Fruit fly (Drosophila melanogaster): ENCODE results near the gene pr.

pr gene

dm6 chr2L:20061018-20061657 lies 14.1 kb downstream of the pr start, which contains the start of the genes barr and lok:
barr (minus strand) TSS chr2L:20061370.
lok (plus strand) TSS chr2L:20061422.
- TF ChIP-seq CG17801 (GFP tag; optimal IDR thresholded peaks at IDR 0.05; ENCODE audit: partially characterized antibody), result peak; percentile 7

- TF ChIP-seq CG17801 (GFP tag; optimal IDR thresholded peaks at IDR 0.05; ENCODE audit: partially characterized antibody), result no peak
These were observed 17.9 kb downstream of the pr start for dm6 chr2L:20057391-20057790.

DNA sequence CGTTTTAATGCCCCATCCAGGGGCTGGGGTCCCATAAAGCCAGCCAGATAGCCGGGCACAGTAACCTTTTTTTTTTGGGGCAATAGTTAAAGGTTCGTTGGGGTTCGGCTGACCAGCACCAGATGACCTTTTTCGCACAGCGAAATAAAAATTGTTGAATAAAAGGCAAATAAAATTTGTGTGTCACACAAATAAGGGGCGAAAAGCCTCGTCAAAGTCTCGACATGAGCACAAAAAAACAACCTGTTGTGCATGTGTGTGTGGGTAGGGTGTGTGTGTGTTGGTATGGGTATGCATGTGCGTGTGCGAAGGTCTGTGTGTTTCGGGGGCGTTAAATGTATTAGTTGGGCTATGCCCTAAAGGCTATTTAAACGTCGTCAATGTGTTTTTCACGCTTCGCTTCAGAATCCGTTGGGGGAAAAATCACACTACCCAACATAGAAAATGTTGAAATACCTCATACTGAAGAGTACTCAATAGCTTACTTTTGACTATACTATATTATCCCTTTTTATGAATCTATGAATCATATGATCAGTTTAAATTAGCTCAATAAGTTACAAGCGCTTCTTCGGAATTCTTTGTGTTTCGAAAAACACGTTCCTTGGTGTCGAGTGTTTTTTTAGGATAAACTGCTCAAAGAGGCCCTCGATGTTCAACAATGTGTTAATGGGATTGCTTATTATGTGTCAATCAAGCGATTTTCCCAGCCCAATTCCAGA lies 23.9 kb downstream of the pr start:
- no peak for TF ChIP-seq CG17801 (GFP tag; optimal IDR thresholded peaks at IDR 0.05; ENCODE audit: partially characterized antibody)

DNA sequence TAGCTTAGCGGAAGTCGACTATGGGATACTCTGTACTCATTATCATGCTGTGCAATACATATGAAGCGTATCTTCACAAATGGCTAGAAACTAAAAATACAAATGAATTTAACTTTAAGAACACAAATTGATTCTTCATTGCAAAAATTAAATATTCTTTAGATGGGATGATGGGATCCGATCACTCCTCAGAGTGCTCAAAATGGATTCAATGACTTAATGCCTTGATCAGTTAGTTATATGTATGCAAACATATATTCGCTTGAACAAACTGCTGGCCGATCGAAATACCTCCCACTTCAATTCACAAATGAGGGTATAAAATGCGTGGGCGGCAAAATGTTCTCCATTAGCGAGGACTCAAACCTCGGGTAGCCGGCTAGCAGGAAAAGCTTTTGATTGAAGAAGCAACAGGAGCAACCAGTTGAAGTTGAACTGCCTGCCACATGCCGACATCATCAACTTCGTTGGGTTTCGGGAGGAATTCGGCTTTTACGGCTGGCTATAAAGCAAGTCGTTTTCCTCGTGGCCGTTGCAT lies 47.8 kb downstream of the pr start, which contains the start of gene sNPF:
TSS of gene sNPF (plus strand) at position 534 of the 538 bp plus-strand sequence.
- TF ChIP-seq CG17801 (GFP tag; optimal IDR thresholded peaks at IDR 0.05; ENCODE audit: partially characterized antibody), result no peak

DNA sequence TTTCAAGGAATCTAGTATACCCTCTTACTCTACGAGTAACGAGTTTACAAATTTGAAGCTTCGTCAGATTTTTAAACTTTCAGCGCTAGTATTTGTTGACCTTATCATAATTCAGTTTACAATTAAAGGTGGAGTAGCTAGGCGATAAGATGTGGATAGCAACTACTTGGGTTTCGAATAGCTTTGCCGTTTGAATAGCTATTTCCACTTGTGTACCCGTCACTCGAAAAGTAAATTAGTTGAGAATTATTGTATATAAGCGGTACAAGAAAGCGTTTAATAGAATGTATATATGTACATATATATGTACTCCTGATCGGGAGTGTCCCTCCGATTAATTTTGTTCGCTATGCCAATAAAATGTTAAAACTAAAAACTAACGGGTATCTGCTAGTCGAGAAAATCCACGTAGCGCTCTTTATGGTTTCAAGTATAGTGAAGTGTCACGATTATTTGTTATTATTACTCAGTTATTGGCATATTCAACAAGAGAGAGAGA lies 48.9 kb downstream of the pr start:
- no peak for TF ChIP-seq CG17801 (GFP tag; optimal IDR thresholded peaks at IDR 0.05; ENCODE audit: partially characterized antibody)

- no peak for TF ChIP-seq CG17801 (GFP tag; optimal IDR thresholded peaks at IDR 0.05; ENCODE audit: partially characterized antibody)
These were observed 49.5 kb downstream of the pr start, which contains the start of gene AANATL3 for dm6 chr2L:20025711-20026110. AANATL3 (minus strand) TSS chr2L:20025811.

DNA sequence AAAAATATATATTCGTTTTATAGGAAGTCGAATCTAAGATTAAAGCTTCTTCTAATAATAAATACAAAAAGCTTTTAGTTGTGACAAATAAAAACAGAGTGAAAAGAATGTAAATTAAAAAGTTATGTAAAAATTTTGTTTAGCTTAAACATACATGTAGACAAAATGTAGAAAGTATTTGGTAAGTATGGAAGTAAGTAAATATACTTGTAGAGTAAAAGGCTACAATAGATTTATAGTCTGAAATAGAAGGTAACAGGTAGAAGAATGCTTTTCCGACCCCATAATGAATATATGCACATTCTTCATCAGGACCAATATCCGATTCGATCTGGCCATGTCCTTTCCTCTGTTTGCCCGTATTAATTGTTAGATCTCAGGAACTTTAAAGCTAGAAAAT lies 50.9 kb downstream of the pr start:
- TF ChIP-seq CG17801 (GFP tag; optimal IDR thresholded peaks at IDR 0.05; ENCODE audit: partially characterized antibody), result no peak

All from ovary, adult (tissue).